Worm (Caenorhabditis elegans): ENCODE data around the gene plc-2.
A peak's percentile ranks its signal among the peaks of the same experiment; 100 is the strongest.

Gene plc-2

ce11 chrV:15186259-15186927 is 6.0 kb upstream of the plc-2 start, which contains the start of gene Y75B12B.3 (continued):
- TF ChIP-seq ceh-82 (tag; optimal IDR thresholded peaks at IDR 0.05) = no peak
- TF ChIP-seq hlh-30 (tag; optimal IDR thresholded peaks at IDR 0.05; ENCODE audit: insufficient read depth) = no peak
- TF ChIP-seq pqm-1 (tag; optimal IDR thresholded peaks at IDR 0.05) = no peak
- peak; percentile 13 for TF ChIP-seq sdz-12 (GFP tag; optimal IDR thresholded peaks at IDR 0.05)
- TF ChIP-seq zfp-3 (GFP tag; conservative IDR thresholded peaks at IDR 0.05) = no peak
- TF ChIP-seq nhr-28 (tag; optimal IDR thresholded peaks at IDR 0.05) = no peak
- no peak for TF ChIP-seq lin-39 (tag; optimal IDR thresholded peaks at IDR 0.05)
- peak; percentile 70; the same call in 1 of the 2 replicates for TF ChIP-seq snpc-1.2 (GFP tag; IDR thresholded peaks at IDR 0.05)
- no peak for TF ChIP-seq attf-4 (tag; optimal IDR thresholded peaks at IDR 0.05)
- TF ChIP-seq aly-2 (tag; optimal IDR thresholded peaks at IDR 0.05) = peak; percentile 43
- TF ChIP-seq ceh-44 (GFP tag; IDR thresholded peaks at IDR 0.05) = no peak
- TF ChIP-seq zip-11 (GFP tag; IDR thresholded peaks at IDR 0.05) = no peak
- TF ChIP-seq unc-39 (tag; optimal IDR thresholded peaks at IDR 0.05) = no peak
- no peak for TF ChIP-seq daf-19 (GFP tag; conservative IDR thresholded peaks at IDR 0.05)
- TF ChIP-seq T20F7.1 (GFP tag; optimal IDR thresholded peaks at IDR 0.05) = no peak
- no peak for TF ChIP-seq nhr-48 (tag; optimal IDR thresholded peaks at IDR 0.05)
- TF ChIP-seq zfp-2 (tag; optimal IDR thresholded peaks at IDR 0.05) = no peak
- TF ChIP-seq F26F4.8 (GFP tag; conservative IDR thresholded peaks at IDR 0.05) = no peak
- TF ChIP-seq ama-1 (optimal IDR thresholded peaks at IDR 0.05) = peak; percentile 92
- TF ChIP-seq nhr-25 (tag; optimal IDR thresholded peaks at IDR 0.05; ENCODE audit: borderline replicate concordance, insufficient read depth) = no peak
- TF ChIP-seq F49E8.2 (tag; optimal IDR thresholded peaks at IDR 0.05; ENCODE audit: borderline replicate concordance) = peak; percentile 62
- no peak for TF ChIP-seq nhr-10 (tag; optimal IDR thresholded peaks at IDR 0.05)
- no peak for TF ChIP-seq ceh-62 (tag; optimal IDR thresholded peaks at IDR 0.05)
- TF ChIP-seq unc-130 (GFP tag; optimal IDR thresholded peaks at IDR 0.05) = peak; percentile 26
- TF ChIP-seq dmd-8 (GFP tag; IDR thresholded peaks at IDR 0.05) = 0 out of 2 replicates have a peak, but pooled peaks have one; percentile 4
- TF ChIP-seq Y5F2A.4 (GFP tag; optimal IDR thresholded peaks at IDR 0.05) = no peak
- TF ChIP-seq ceh-32 (tag; optimal IDR thresholded peaks at IDR 0.05; ENCODE audit: poor library complexity) = no peak
- TF ChIP-seq madf-9 (GFP tag; conservative IDR thresholded peaks at IDR 0.05) = no peak
- TF ChIP-seq madf-5 (GFP tag; IDR thresholded peaks at IDR 0.05) = 0 out of 4 replicates have a peak, but pooled peaks of 1 of the 2 experiments have one; percentile 42
- peak; percentile 2; the same call in 1 of the 2 replicates for TF ChIP-seq Y105C5A.15 (GFP tag; IDR thresholded peaks at IDR 0.05)
- no peak for TF ChIP-seq gei-8 (GFP tag; optimal IDR thresholded peaks at IDR 0.05)
- TF ChIP-seq mxl-2 (GFP tag; conservative IDR thresholded peaks at IDR 0.05) = no peak
- TF ChIP-seq lim-7 (GFP tag; IDR thresholded peaks at IDR 0.05) = 0 out of 2 replicates have a peak, but pooled peaks have one; percentile 48
- TF ChIP-seq nhr-102 (tag; optimal IDR thresholded peaks at IDR 0.05) = peak; percentile 2
- TF ChIP-seq D1046.2 (GFP tag; IDR thresholded peaks at IDR 0.05) = no peak
- no peak for TF ChIP-seq fos-1 (tag; optimal IDR thresholded peaks at IDR 0.05)
- no peak for TF ChIP-seq zip-2 (tag; optimal IDR thresholded peaks at IDR 0.05)
- no peak for TF ChIP-seq unc-62 (GFP tag; optimal IDR thresholded peaks at IDR 0.05 in 1 of 2)
- TF ChIP-seq unc-62 (tag; optimal IDR thresholded peaks at IDR 0.05) = no peak
- no peak for TF ChIP-seq ZK546.5 (tag; optimal IDR thresholded peaks at IDR 0.05)
- TF ChIP-seq lin-1 (GFP tag; IDR thresholded peaks at IDR 0.05) = no peak
- no peak for TF ChIP-seq snpc-4 (tag; optimal IDR thresholded peaks at IDR 0.05)
- no peak for TF ChIP-seq cey-2 (tag; optimal IDR thresholded peaks at IDR 0.05; ENCODE audit: borderline replicate concordance, insufficient read depth)
- TF ChIP-seq nhr-76 (tag; optimal IDR thresholded peaks at IDR 0.05) = no peak

Data from whole organism, L4 larva.